Worm (Caenorhabditis elegans): ENCODE data around the gene C46G7.2.

ce11 chrIV:5970526-5970925 lies 44.5 kb upstream of the C46G7.2 start:
- TF ChIP-seq hmg-20 (GFP tag; IDR thresholded peaks at IDR 0.05) (no peak), attf-3 (GFP tag; conservative IDR thresholded peaks at IDR 0.05) (no peak), ztf-28 (GFP tag; IDR thresholded peaks at IDR 0.05) (no peak), K12H6.12 (tag; optimal IDR thresholded peaks at IDR 0.05) (no peak), snpc-1.3 (tag; optimal IDR thresholded peaks at IDR 0.05; ENCODE audit: insufficient read depth) (no peak), madf-3 (GFP tag; IDR thresholded peaks at IDR 0.05) (no peak), nfyb-1 (GFP tag; IDR thresholded peaks at IDR 0.05) (no peak), mxl-1 (tag; optimal IDR thresholded peaks at IDR 0.05) (no peak), T07F8.4 (tag; optimal IDR thresholded peaks at IDR 0.05) (no peak), F22D6.2 (tag; optimal IDR thresholded peaks at IDR 0.05) (no peak), madf-6 (GFP tag; IDR thresholded peaks at IDR 0.05) (no peak), let-526 (GFP tag; IDR thresholded peaks at IDR 0.05) (no peak)
